Worm (Caenorhabditis elegans) whole organism, L1 larva: Measurements from ENCODE around the gene T12G3.11.

Experiments used
- Y116A8C.19 ChIP-seq: sonication (generic microtip); optimal IDR thresholded peaks from 2 replicates; lab custom pipeline; 2016; ENCODE audit warnings: missing compliant biosample characterization, missing genetic modification characterization, borderline replicate concordance
- aha-1 ChIP-seq: fragments of 150-350 bp; optimal IDR thresholded peaks from 2 replicates; lab custom pipeline; 2014; ENCODE audit warnings: missing biosample characterization, missing genetic modification characterization
- aly-2 ChIP-seq: fragments of 150-350 bp; optimal IDR thresholded peaks from 2 replicates; lab custom pipeline; 2014; ENCODE audit warnings: missing biosample characterization, missing genetic modification characterization
- elt-3 ChIP-seq, 6 experiments: fragments of 150-350 bp in 1 of 6; sonication (generic microtip); optimal IDR thresholded peaks; 2 replicates each; lab custom pipeline; 2017 to 2018; ENCODE audit warnings: missing biosample characterization in 6 of 6, missing genetic modification characterization in 6 of 6, inconsistent platforms in 1 of 6
- nhr-28 ChIP-seq: fragments of 150-350 bp; optimal IDR thresholded peaks from 2 replicates; lab custom pipeline; 2014; ENCODE audit warnings: missing biosample characterization, missing genetic modification characterization
- tbx-2 ChIP-seq: sonication (generic microtip); optimal IDR thresholded peaks from 2 replicates; lab custom pipeline; 2016; ENCODE audit warnings: missing genetic modification characterization, missing compliant biosample characterization

ce11 chrIV:12051049-12051792, 21.6 kb upstream of the T12G3.11 start, which contains the start of the genes bre-5 and spt-5:
- TF ChIP-seq nhr-28, result no peak
- no peak for TF ChIP-seq tbx-2 (tag; lab: Kevin White, UChicago)
- TF ChIP-seq Y116A8C.19, result no peak
- TF ChIP-seq aly-2, result no peak
- no peak for TF ChIP-seq elt-3 (tag; optimal IDR thresholded peaks at IDR 0.05; lab: Kevin White, UChicago)
- TF ChIP-seq aha-1, result no peak
